Fruit fly (Drosophila melanogaster) whole organism, prepupa: ENCODE data around the gene CG9205.

Source experiments
- CG16779 ChIP-seq: fragments of 200-800 bp; sonication (Bioruptor generic); optimal IDR thresholded peaks from 3 replicates; lab custom pipeline; 2017; ENCODE audit warnings: missing biosample characterization, mild to moderate bottlenecking, missing genetic modification characterization
- CG6792 ChIP-seq: fragments of 200-800 bp; sonication (Bioruptor generic); optimal IDR thresholded peaks from 3 replicates; lab custom pipeline; 2016; ENCODE audit warnings: missing biosample characterization, missing genetic modification characterization
- CG8119 ChIP-seq: fragments of 200-800 bp; sonication (Bioruptor generic); IDR thresholded peaks from 3 replicates; pipeline ENCODE4 v1.3.6; 2022; ENCODE audit warnings: missing biosample characterization, missing genetic modification characterization
- Eip93F ChIP-seq: fragments of 200-800 bp; sonication (Bioruptor generic); optimal IDR thresholded peaks from 2 replicates; lab custom pipeline; 2016; ENCODE audit warnings: missing biosample characterization, mild to moderate bottlenecking, missing genetic modification characterization
- eg ChIP-seq: fragments of 200-800 bp; sonication (Bioruptor generic); IDR thresholded peaks from 3 replicates; pipeline ENCODE4 v1.3.6; 2022; ENCODE audit warnings: missing biosample characterization, missing genetic modification characterization
- svp ChIP-seq: fragments of 200-800 bp; sonication (Bioruptor generic); peaks from one replicate; lab custom pipeline; 2016; ENCODE audit warnings: missing biosample characterization, missing genetic modification characterization

DNA sequence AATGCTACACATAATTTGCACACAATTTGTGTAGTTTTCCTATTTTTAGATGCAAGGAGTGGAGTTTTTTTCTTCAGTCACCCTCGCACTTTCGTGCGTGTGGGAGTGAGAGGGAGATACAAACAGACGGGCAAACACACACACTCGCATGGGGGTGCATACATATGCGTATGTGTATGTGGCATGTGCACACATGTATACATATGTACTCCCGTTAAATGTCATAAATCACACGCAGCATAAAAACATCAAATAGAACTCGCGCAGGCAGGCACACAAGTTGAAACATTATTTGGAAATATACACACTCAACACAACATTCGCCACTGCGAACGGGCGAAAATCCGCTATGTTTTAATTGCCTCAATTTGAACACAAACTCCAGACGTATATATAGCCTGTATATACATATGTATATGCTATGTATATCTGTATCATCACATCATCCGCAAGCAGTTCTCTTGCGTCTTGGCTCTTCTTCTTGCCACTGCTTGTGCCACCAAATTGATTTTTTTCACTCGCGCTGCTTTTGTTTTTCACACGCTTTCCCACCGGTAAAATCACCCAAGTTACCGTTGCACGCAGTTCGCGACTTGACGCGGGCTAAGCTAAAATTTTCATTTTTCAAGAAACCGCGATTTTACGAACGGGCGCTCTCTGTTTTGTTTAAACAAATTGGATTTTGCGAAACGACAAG is at the start of gene CG9205, which contains the start of gene trio:
- no peak for TF ChIP-seq CG8119 (GFP tag; lab: Robert Waterston, UW)
- TF ChIP-seq eg = no peak
- no peak for TF ChIP-seq CG6792 (GFP tag; lab: Kevin White, UChicago)
- TF ChIP-seq svp = no peak
- no peak for TF ChIP-seq CG16779 (tag; lab: Kevin White, UChicago)
- TF ChIP-seq Eip93F (GFP tag; lab: Kevin White, UChicago) = no peak
